Worm (Caenorhabditis elegans): ENCODE results near the gene cab-1.

The cab-1 gene

ce11 chrX:12179090-12179488 is 33.6 kb downstream of the cab-1 start (continued):
- TF ChIP-seq zip-4 (GFP tag; optimal IDR thresholded peaks at IDR 0.05) (no peak), snu-23 (GFP tag; optimal IDR thresholded peaks at IDR 0.05) (peak; percentile 20), ets-5 (GFP tag; IDR thresholded peaks at IDR 0.05) (no peak), swsn-7 (tag; optimal IDR thresholded peaks at IDR 0.05) (peak; percentile 1), nhr-71 (tag; optimal IDR thresholded peaks at IDR 0.05) (peak; percentile 34), Y116A8C.19 (tag; optimal IDR thresholded peaks at IDR 0.05; ENCODE audit: borderline replicate concordance) (no peak), mab-9 (GFP tag; IDR thresholded peaks at IDR 0.05) (no peak), sox-4 (tag; optimal IDR thresholded peaks at IDR 0.05) (no peak), lin-14 (GFP tag; optimal IDR thresholded peaks at IDR 0.05) (peak; percentile 60), C04F5.9 (tag; optimal IDR thresholded peaks at IDR 0.05) (no peak)

ce11 chrX:12178351-12179089 is 34.2 kb downstream of the cab-1 start:
- TF ChIP-seq nhr-28 (tag; optimal IDR thresholded peaks at IDR 0.05) = no peak
- TF ChIP-seq blmp-1 (tag; optimal IDR thresholded peaks at IDR 0.05) = peak; percentile 15
- peak; percentile 0 for TF ChIP-seq nhr-85 (tag)
- TF ChIP-seq skn-1 (tag; optimal IDR thresholded peaks at IDR 0.05) = no peak
- no peak for TF ChIP-seq ztf-4 (tag; optimal IDR thresholded peaks at IDR 0.05)
- TF ChIP-seq lin-14 (GFP tag; optimal IDR thresholded peaks at IDR 0.05) = peak; percentile 24
- TF ChIP-seq lin-35 (GFP tag; optimal IDR thresholded peaks at IDR 0.05) = no peak
- TF ChIP-seq C34B4.2 (tag; optimal IDR thresholded peaks at IDR 0.05) = no peak
- TF ChIP-seq unc-62 (GFP tag; optimal IDR thresholded peaks at IDR 0.05) = no peak
- peak; percentile 19 for TF ChIP-seq vab-15 (tag; optimal IDR thresholded peaks at IDR 0.05)

ce11 chrX:12177521-12177920 is 35.2 kb downstream of the cab-1 start:
- TF ChIP-seq ets-5 (GFP tag; IDR thresholded peaks at IDR 0.05) (no peak), lin-13 (GFP tag; optimal IDR thresholded peaks at IDR 0.05) (no peak), ceh-90 (tag; optimal IDR thresholded peaks at IDR 0.05) (no peak), nhr-85 (tag) (no peak), unc-30 (tag; optimal IDR thresholded peaks at IDR 0.05) (no peak), unc-86 (tag; optimal IDR thresholded peaks at IDR 0.05) (no peak), unc-130 (tag; optimal IDR thresholded peaks at IDR 0.05) (no peak), unc-62 (GFP tag; optimal IDR thresholded peaks at IDR 0.05) (no peak), ama-1 (optimal IDR thresholded peaks at IDR 0.05) (no peak), tbx-2 (tag; optimal IDR thresholded peaks at IDR 0.05) (no peak), nhr-76 (tag; optimal IDR thresholded peaks at IDR 0.05) (no peak), nhr-28 (tag; optimal IDR thresholded peaks at IDR 0.05) (no peak), irx-1 (tag; optimal IDR thresholded peaks at IDR 0.05) (peak; percentile 29), egl-13 (tag; optimal IDR thresholded peaks at IDR 0.05) (no peak), isw-1 (GFP tag; IDR thresholded peaks at IDR 0.05) (no peak), hlh-4 (tag; optimal IDR thresholded peaks at IDR 0.05) (no peak), ztf-11 (tag; optimal IDR thresholded peaks at IDR 0.05) (no peak), fkh-8 (tag; optimal IDR thresholded peaks at IDR 0.05) (no peak), C04F5.9 (tag; optimal IDR thresholded peaks at IDR 0.05) (no peak), swsn-7 (tag; optimal IDR thresholded peaks at IDR 0.05) (no peak), nhr-90 (tag; optimal IDR thresholded peaks at IDR 0.05; ENCODE audit: poor library complexity) (no peak), nhr-71 (tag; optimal IDR thresholded peaks at IDR 0.05) (peak; percentile 21), lin-15B (tag; optimal IDR thresholded peaks at IDR 0.05) (no peak), lin-35 (GFP tag; optimal IDR thresholded peaks at IDR 0.05) (no peak), lin-14 (GFP tag; optimal IDR thresholded peaks at IDR 0.05) (peak; percentile 51), rnt-1 (tag; optimal IDR thresholded peaks at IDR 0.05) (peak; percentile 11), lsy-2 (tag; optimal IDR thresholded peaks at IDR 0.05) (peak in 1 of 2 experiments; percentile 19), nhr-19 (GFP tag; conservative IDR thresholded peaks at IDR 0.05) (no peak), jun-1 (tag; optimal IDR thresholded peaks at IDR 0.05) (no peak), nhr-77 (tag; optimal IDR thresholded peaks at IDR 0.05) (no peak), ceh-88 (GFP tag; IDR thresholded peaks at IDR 0.05) (no peak), mab-9 (GFP tag; IDR thresholded peaks at IDR 0.05) (no peak), ceh-8 (GFP tag; optimal IDR thresholded peaks at IDR 0.05) (no peak), zip-4 (GFP tag; optimal IDR thresholded peaks at IDR 0.05) (no peak), elt-2 (tag; optimal IDR thresholded peaks at IDR 0.05) (no peak), efl-1 (optimal IDR thresholded peaks at IDR 0.05) (no peak), efl-1 (GFP tag; optimal IDR thresholded peaks at IDR 0.05 in 1 of 2) (no peak), C16A3.4 (tag; optimal IDR thresholded peaks at IDR 0.05) (no peak), blmp-1 (tag; optimal IDR thresholded peaks at IDR 0.05) (peak; percentile 48), nhr-237 (tag; optimal IDR thresholded peaks at IDR 0.05) (no peak), xbp-1 (tag; optimal IDR thresholded peaks at IDR 0.05) (no peak)

All from whole organism, L1 larva.